Worm (Caenorhabditis elegans) whole organism, L4 larva: ENCODE results near the gene Y41C4A.32.
A peak's percentile ranks its signal among the peaks of the same experiment; 100 is the strongest.

Source experiments
- F10B5.3 ChIP-seq: sonication (generic microtip); optimal IDR thresholded peaks from 2 replicates; lab custom pipeline; 2016; ENCODE audit warnings: mild to moderate bottlenecking, missing genetic modification characterization, missing compliant biosample characterization
- F44E2.7 ChIP-seq: fragments of 200-800 bp; sonication (Bioruptor generic); IDR thresholded peaks from 2 replicates; pipeline ENCODE4 v2.1.2; 2022; ENCODE audit warnings: missing genetic modification characterization, missing compliant biosample characterization
- F49E8.2 ChIP-seq: sonication (generic microtip); optimal IDR thresholded peaks from 2 replicates; lab custom pipeline; 2016; ENCODE audit warnings: missing compliant biosample characterization, mild to moderate bottlenecking, missing genetic modification characterization, borderline replicate concordance
- T20F7.1 ChIP-seq: fragments of 200-800 bp; sonication (Bioruptor generic); optimal IDR thresholded peaks from 2 replicates; lab custom pipeline; 2018; ENCODE audit warnings: mild to moderate bottlenecking, missing genetic modification characterization, missing compliant biosample characterization
- T26A8.4 ChIP-seq: fragments of 200-800 bp; sonication (Bioruptor generic); IDR thresholded peaks from 2 replicates; pipeline ENCODE4 v1.3.6; 2022; ENCODE audit warnings: missing genetic modification characterization, missing compliant biosample characterization
- Y105C5A.15 ChIP-seq: fragments of 200-800 bp; sonication (Bioruptor generic); IDR thresholded peaks from 2 replicates; pipeline ENCODE4 v1.3.6; 2022; ENCODE audit warnings: missing genetic modification characterization, missing compliant biosample characterization
- aha-1 ChIP-seq: fragments of 150-350 bp; peaks from one replicate; lab custom pipeline; 2014; ENCODE audit warnings: missing biosample characterization, missing genetic modification characterization
- arid-1 ChIP-seq: fragments of 200-800 bp; sonication (Bioruptor generic); conservative IDR thresholded peaks from 2 replicates; pipeline ENCODE4 v1.3.6; 2022; ENCODE audit warnings: missing genetic modification reagents, missing genetic modification characterization, missing compliant biosample characterization
- attf-4 ChIP-seq: sonication (generic microtip); optimal IDR thresholded peaks from 3 replicates; lab custom pipeline; 2017; ENCODE audit warnings: missing biosample characterization, missing genetic modification characterization
- ceh-28 ChIP-seq: fragments of 150-350 bp; optimal IDR thresholded peaks from 2 replicates; lab custom pipeline; 2014; ENCODE audit warnings: missing biosample characterization, missing genetic modification reagents, missing genetic modification characterization
- daf-8 ChIP-seq: fragments of 200-800 bp; sonication (Bioruptor generic); IDR thresholded peaks from 2 replicates; pipeline ENCODE4 v1.3.6; 2022; ENCODE audit warnings: missing genetic modification characterization, missing compliant biosample characterization
- dmd-6 ChIP-seq: fragments of 200-800 bp; sonication (Bioruptor generic); IDR thresholded peaks from 2 replicates; pipeline ENCODE4 v1.3.6; 2022; ENCODE audit warnings: missing genetic modification reagents, missing genetic modification characterization, missing compliant biosample characterization
- dmd-9 ChIP-seq: fragments of 200-800 bp; sonication (Bioruptor generic); IDR thresholded peaks from 2 replicates; pipeline ENCODE4 v1.3.6; 2022; ENCODE audit warnings: missing genetic modification reagents, missing genetic modification characterization, missing compliant biosample characterization
- dpl-1 ChIP-seq: fragments of 150-350 bp; optimal IDR thresholded peaks from 2 replicates; lab custom pipeline; 2014; ENCODE audit warnings: missing biosample characterization, missing genetic modification reagents, missing genetic modification characterization
- dve-1 ChIP-seq: sonication (generic microtip); optimal IDR thresholded peaks from 2 replicates; lab custom pipeline; 2017; ENCODE audit warnings: antibody characterized with exemption, mild to moderate bottlenecking, missing genetic modification characterization, missing compliant biosample characterization; ENCODE audit not compliant: insufficient read depth
- hif-1 ChIP-seq, 2 experiments: sonication (generic microtip); optimal IDR thresholded peaks; 2 replicates each; lab custom pipeline; 2016 to 2017; ENCODE audit warnings: missing compliant biosample characterization in 2 of 2, missing genetic modification characterization in 2 of 2, missing genetic modification reagents in 2 of 2, missing genotype in 2 of 2, mild to moderate bottlenecking in 1 of 2
- hlh-11 ChIP-seq: fragments of 200-800 bp; sonication (Bioruptor generic); optimal IDR thresholded peaks from 2 replicates; lab custom pipeline; 2018; ENCODE audit warnings: mild to moderate bottlenecking, missing genetic modification characterization, missing compliant biosample characterization
- jun-1 ChIP-seq: fragments of 150-350 bp; optimal IDR thresholded peaks from 2 replicates; lab custom pipeline; 2014; ENCODE audit warnings: missing biosample characterization, missing genetic modification reagents, missing genetic modification characterization
- lin-15B ChIP-seq: fragments of 150-350 bp; sonication (generic microtip); optimal IDR thresholded peaks from 3 replicates; lab custom pipeline; 2014; ENCODE audit warnings: missing biosample characterization, missing genetic modification characterization
- lin-38 ChIP-seq: fragments of 200-800 bp; sonication (Bioruptor generic); IDR thresholded peaks from 2 replicates; pipeline ENCODE4 v1.3.6; 2022; ENCODE audit warnings: missing genetic modification reagents, missing genetic modification characterization, missing compliant biosample characterization
- lin-39 ChIP-seq: fragments of 150-350 bp; optimal IDR thresholded peaks from 2 replicates; lab custom pipeline; 2014; ENCODE audit warnings: missing biosample characterization, missing genetic modification reagents, missing genetic modification characterization
- lsy-2 ChIP-seq, 2 experiments: fragments of 150-350 bp in 1 of 2; sonication (generic microtip) in 1 of 2; optimal IDR thresholded peaks; 2 replicates each; lab custom pipeline; 2014 to 2017; ENCODE audit warnings: missing biosample characterization in 2 of 2, missing genetic modification characterization in 2 of 2
- madf-5 ChIP-seq, 2 experiments: fragments of 200-800 bp; sonication (Bioruptor generic); IDR thresholded peaks; 2 replicates each; pipeline ENCODE4 v1.3.6; 2022; ENCODE audit warnings: missing compliant biosample characterization in 2 of 2, missing genetic modification characterization in 2 of 2
- mdl-1 ChIP-seq, 2 experiments: fragments of 150-350 bp in 1 of 2; sonication (generic microtip) in 1 of 2; optimal IDR thresholded peaks; 2 replicates each; lab custom pipeline; 2014 to 2017; ENCODE audit warnings: missing biosample characterization in 2 of 2, missing genetic modification characterization in 2 of 2
- mep-1 ChIP-seq: fragments of 150-350 bp; sonication (generic microtip); optimal IDR thresholded peaks from 3 replicates; lab custom pipeline; 2014; ENCODE audit warnings: missing biosample characterization, missing genetic modification characterization
- mxl-2 ChIP-seq: fragments of 200-800 bp; sonication (Bioruptor generic); conservative IDR thresholded peaks from 2 replicates; pipeline ENCODE4 v1.3.6; 2022; ENCODE audit warnings: missing genetic modification reagents, missing genetic modification characterization, missing compliant biosample characterization
- nhr-28 ChIP-seq: fragments of 150-350 bp; optimal IDR thresholded peaks from 2 replicates; lab custom pipeline; 2014; ENCODE audit warnings: missing biosample characterization, missing genetic modification characterization
- nhr-42 ChIP-seq: fragments of 200-800 bp; sonication (Bioruptor generic); IDR thresholded peaks from 2 replicates; pipeline ENCODE4 v1.3.6; 2022; ENCODE audit warnings: missing genetic modification characterization, missing compliant biosample characterization
- nhr-48 ChIP-seq: sonication (generic microtip); optimal IDR thresholded peaks from 2 replicates; lab custom pipeline; 2016; ENCODE audit warnings: mild to moderate bottlenecking, missing genetic modification characterization, missing compliant biosample characterization
- nhr-6 ChIP-seq: fragments of 150-350 bp; optimal IDR thresholded peaks from 2 replicates; lab custom pipeline; 2014; ENCODE audit warnings: missing biosample characterization, missing genetic modification characterization
- nhr-77 ChIP-seq: fragments of 150-350 bp; optimal IDR thresholded peaks from 2 replicates; lab custom pipeline; 2014; ENCODE audit warnings: missing biosample characterization, missing genetic modification characterization
- pha-4 ChIP-seq, 2 experiments: fragments of 150-350 bp in 1 of 2; fragments of 200-800 bp in 1 of 2; sonication (Bioruptor generic) in 1 of 2; IDR thresholded peaks in 1 of 2; optimal IDR thresholded peaks in 1 of 2; 2 replicates each; pipeline versions ENCODE4 v1.3.6 to Lab custom; 2014 to 2022; ENCODE audit warnings: missing genetic modification characterization in 2 of 2, missing genetic modification reagents in 2 of 2, missing biosample characterization in 1 of 2, missing compliant biosample characterization in 1 of 2
- pqm-1 ChIP-seq: sonication (generic microtip); optimal IDR thresholded peaks from 2 replicates; lab custom pipeline; 2017; ENCODE audit warnings: missing biosample characterization, missing genetic modification characterization
- saeg-2 ChIP-seq: fragments of 200-800 bp; sonication (Bioruptor generic); IDR thresholded peaks from 2 replicates; pipeline ENCODE4 v1.3.6; 2022; ENCODE audit warnings: missing genetic modification reagents, missing genetic modification characterization, missing compliant biosample characterization
- sdz-12 ChIP-seq: fragments of 200-800 bp; sonication (Bioruptor generic); optimal IDR thresholded peaks from 2 replicates; lab custom pipeline; 2018; ENCODE audit warnings: mild to moderate bottlenecking, missing genetic modification characterization, missing compliant biosample characterization
- set-16 ChIP-seq: fragments of 200-800 bp; sonication (Bioruptor generic); IDR thresholded peaks from 2 replicates; pipeline ENCODE4 v1.3.6; 2022; ENCODE audit warnings: missing genetic modification reagents, missing genetic modification characterization, missing compliant biosample characterization
- spr-3 ChIP-seq: fragments of 200-800 bp; sonication (Bioruptor generic); optimal IDR thresholded peaks from 2 replicates; lab custom pipeline; 2018; ENCODE audit warnings: mild to moderate bottlenecking, missing genetic modification characterization, missing compliant biosample characterization
- unc-62 ChIP-seq, 3 experiments: fragments of 150-350 bp in 1 of 3; sonication (generic microtip); optimal IDR thresholded peaks in 2 of 3; peaks in 1 of 3; 1 replicate in 1 of 3; 2 replicates in 2 of 3; lab custom pipeline; 2014 to 2017; ENCODE audit warnings: missing biosample characterization in 3 of 3, missing genetic modification characterization in 3 of 3, missing genetic modification reagents in 3 of 3, missing genotype in 1 of 3
- zfp-2 ChIP-seq: sonication (generic microtip); optimal IDR thresholded peaks from 2 replicates; lab custom pipeline; 2016; ENCODE audit warnings: mild to moderate bottlenecking, missing genetic modification characterization, missing compliant biosample characterization
- ztf-7 ChIP-seq: fragments of 150-350 bp; optimal IDR thresholded peaks from 2 replicates; lab custom pipeline; 2014; ENCODE audit warnings: missing biosample characterization, missing genetic modification characterization

Y41C4A.32 gene

ce11 chrIII:11730850-11731249 is 9.3 kb downstream of the Y41C4A.32 start:
- TF ChIP-seq daf-8 (GFP tag; lab: Robert Waterston, UW) (no peak), attf-4 (no peak), Y105C5A.15 (GFP tag; lab: Robert Waterston, UW) (no peak), madf-5 (GFP tag; IDR thresholded peaks at IDR 0.05; lab: Robert Waterston, UW) (0 out of 4 replicates have a peak, but pooled peaks of 1 of the 2 experiments have one; percentile 17), set-16 (GFP tag; lab: Robert Waterston, UW) (peak; percentile 89)
- TF ChIP-seq, all 104 proteins: peak for 2

ce11 chrIII:11731491-11731890 is 10.0 kb downstream of the Y41C4A.32 start:
- no peak for TF ChIP-seq nhr-77
- TF ChIP-seq T20F7.1 (GFP tag; lab: Kevin White, UChicago) = no peak
- TF ChIP-seq saeg-2 (GFP tag; lab: Robert Waterston, UW) = no peak

- TF ChIP-seq set-16 (GFP tag; lab: Robert Waterston, UW) = 0 out of 2 replicates have a peak, but pooled peaks have one; percentile 4
- no peak for TF ChIP-seq lin-15B (tag; lab: Kevin White, UChicago)
Observed at ce11 chrIII:11732056-11732455, 10.6 kb downstream of the Y41C4A.32 start, which contains the start of gene Y41C4A.21. Gene Y41C4A.21, plus strand, starts transcription at chrIII:11732356.

ce11 chrIII:11732943-11733342 is 11.4 kb downstream of the Y41C4A.32 start:
- TF ChIP-seq lin-38 (GFP tag; lab: Robert Waterston, UW) (no peak), ceh-28 (tag; lab: Kevin White, UChicago) (peak; percentile 95), mep-1 (tag; lab: Kevin White, UChicago) (peak; percentile 11), daf-8 (GFP tag; lab: Robert Waterston, UW) (no peak), sdz-12 (GFP tag; lab: Kevin White, UChicago) (no peak), T26A8.4 (GFP tag; lab: Robert Waterston, UW) (no peak), F10B5.3 (tag; lab: Kevin White, UChicago) (no peak), zfp-2 (tag; lab: Kevin White, UChicago) (no peak), mdl-1 (tag; optimal IDR thresholded peaks at IDR 0.05; lab: Kevin White, UChicago) (no peak), dpl-1 (GFP tag; lab: Kevin White, UChicago) (no peak), spr-3 (GFP tag; lab: Kevin White, UChicago) (no peak), mxl-2 (GFP tag; lab: Robert Waterston, UW) (no peak), dmd-9 (no peak), nhr-6 (tag; lab: Kevin White, UChicago) (no peak), nhr-42 (no peak), F44E2.7 (no peak)
- TF ChIP-seq, all 104 proteins: peak for 2

ce11 chrIII:11737527-11737926 is 16.0 kb downstream of the Y41C4A.32 start, which contains the start of gene sup-1:
Gene sup-1, minus strand, starts transcription at chrIII:11737627.
- TF ChIP-seq hif-1 (tag; optimal IDR thresholded peaks at IDR 0.05; lab: Kevin White, UChicago) (no peak), aha-1 (tag; lab: Kevin White, UChicago) (peak; percentile 29), lin-38 (GFP tag; lab: Robert Waterston, UW) (no peak)

ce11 chrIII:11738482-11738881 is 17.0 kb downstream of the Y41C4A.32 start:
- TF ChIP-seq pqm-1 (tag; lab: Kevin White, UChicago) = no peak
- no peak for TF ChIP-seq ztf-7 (tag; lab: Kevin White, UChicago)
- peak; percentile 6 for TF ChIP-seq dve-1 (tag; lab: Kevin White, UChicago)
- peak; percentile 59 for TF ChIP-seq aha-1 (tag; lab: Kevin White, UChicago)
- peak in 1 of 2 experiments; percentile 3 for TF ChIP-seq hif-1 (tag; optimal IDR thresholded peaks at IDR 0.05; lab: Kevin White, UChicago)
- no peak for TF ChIP-seq pha-4 (GFP tag; IDR thresholded peaks at IDR 0.05; lab: Robert Waterston, UW)
- TF ChIP-seq pha-4 (tag; optimal IDR thresholded peaks at IDR 0.05; lab: Kevin White, UChicago) = no peak
- TF ChIP-seq nhr-48 (tag; lab: Kevin White, UChicago) = no peak
- TF ChIP-seq lin-38 (GFP tag; lab: Robert Waterston, UW) = no peak
- TF ChIP-seq lsy-2 (tag; optimal IDR thresholded peaks at IDR 0.05; lab: Kevin White, UChicago) = peak in 1 of 2 experiments; percentile 52
- no peak for TF ChIP-seq arid-1 (GFP tag; lab: Robert Waterston, UW)
- TF ChIP-seq nhr-42 = no peak
- TF ChIP-seq dmd-6 (GFP tag; lab: Robert Waterston, UW) = peak; percentile 36
- peak; percentile 53 for TF ChIP-seq hlh-11
- TF ChIP-seq F49E8.2 (tag; lab: Kevin White, UChicago) = no peak
- TF ChIP-seq nhr-28 = peak; percentile 25
- TF ChIP-seq mep-1 (tag; lab: Kevin White, UChicago) = peak; percentile 30
- no peak for TF ChIP-seq jun-1
- TF ChIP-seq lin-39 (tag; lab: Kevin White, UChicago) = peak; percentile 42
- TF ChIP-seq mdl-1 (tag; optimal IDR thresholded peaks at IDR 0.05; lab: Kevin White, UChicago) = peak in 1 of 2 experiments; percentile 25
- peak in 1 of 2 experiments; percentile 65 for TF ChIP-seq unc-62 (GFP tag; optimal IDR thresholded peaks at IDR 0.05 in 1 of 2; lab: Kevin White, UChicago)
- TF ChIP-seq unc-62 (tag; optimal IDR thresholded peaks at IDR 0.05; lab: Kevin White, UChicago) = no peak
